Fruit fly (Drosophila melanogaster) whole organism, embryonic: ENCODE results near the gene CG4041.

Experiments
- Antp ChIP-seq: fragments of 200-800 bp; sonication (Bioruptor generic); optimal IDR thresholded peaks from 3 replicates; lab custom pipeline; 2016; ENCODE audit warnings: missing biosample characterization, missing genetic modification characterization
- Atf3 ChIP-seq: fragments of 200-800 bp; sonication (Bioruptor generic); optimal IDR thresholded peaks from 3 replicates; lab custom pipeline; 2016; ENCODE audit warnings: missing biosample characterization, missing genetic modification characterization
- Bteb2 ChIP-seq: fragments of 200-800 bp; sonication (Bioruptor generic); optimal IDR thresholded peaks from 2 replicates; lab custom pipeline; 2016; ENCODE audit warnings: missing biosample characterization, missing genetic modification characterization
- CG10462 ChIP-seq: fragments of 200-800 bp; sonication (Bioruptor generic); optimal IDR thresholded peaks from 2 replicates; lab custom pipeline; 2016; ENCODE audit warnings: missing biosample characterization, missing genetic modification characterization
- CG10654 ChIP-seq: fragments of 200-800 bp; sonication (Bioruptor generic); optimal IDR thresholded peaks from 2 replicates; lab custom pipeline; 2016; ENCODE audit warnings: missing biosample characterization, missing genetic modification characterization
- CG10959 ChIP-seq: fragments of 200-800 bp; sonication (Bioruptor generic); IDR thresholded peaks from 2 replicates; pipeline ENCODE4 v1.3.6; 2022; ENCODE audit warnings: missing biosample characterization, missing genetic modification characterization
- CG13775 ChIP-seq: fragments of 200-800 bp; sonication (Bioruptor generic); optimal IDR thresholded peaks from 3 replicates; lab custom pipeline; 2017; ENCODE audit warnings: missing biosample characterization, mild to moderate bottlenecking, missing genetic modification characterization
- CG15011 ChIP-seq: fragments of 200-800 bp; sonication (Bioruptor generic); optimal IDR thresholded peaks from 3 replicates; lab custom pipeline; 2018; ENCODE audit warnings: missing biosample characterization, mild to moderate bottlenecking, missing genetic modification characterization
- CG15269 ChIP-seq: fragments of 200-800 bp; sonication (Bioruptor generic); optimal IDR thresholded peaks from 2 replicates; lab custom pipeline; 2018; ENCODE audit warnings: missing biosample characterization, mild to moderate bottlenecking, missing genetic modification characterization, moderate library complexity
- CG15696 ChIP-seq: fragments of 200-800 bp; sonication (Bioruptor generic); optimal IDR thresholded peaks from 2 replicates; lab custom pipeline; 2019; ENCODE audit warnings: missing biosample characterization, mild to moderate bottlenecking, missing genetic modification characterization, moderate library complexity
- CG17186 ChIP-seq: fragments of 200-800 bp; sonication (Bioruptor generic); optimal IDR thresholded peaks from 3 replicates; lab custom pipeline; 2017; ENCODE audit warnings: missing biosample characterization, missing genetic modification reagents, missing genetic modification characterization
- CG17385 ChIP-seq: fragments of 200-800 bp; sonication (Bioruptor generic); optimal IDR thresholded peaks from 3 replicates; lab custom pipeline; 2018; ENCODE audit warnings: missing biosample characterization, mild to moderate bottlenecking, missing genetic modification characterization
- CG18011 ChIP-seq: fragments of 200-800 bp; sonication (Bioruptor generic); optimal IDR thresholded peaks from 2 replicates; lab custom pipeline; 2017; ENCODE audit warnings: missing biosample characterization, missing genetic modification characterization, mild to moderate bottlenecking, moderate library complexity, missing genotype
- CG5180 ChIP-seq: fragments of 200-800 bp; sonication (Bioruptor generic); optimal IDR thresholded peaks from 3 replicates; lab custom pipeline; 2017; ENCODE audit warnings: missing biosample characterization, missing genetic modification characterization, mild to moderate bottlenecking, moderate library complexity, missing genetic modification reagents
- CG8765 ChIP-seq: fragments of 200-800 bp; sonication (Bioruptor generic); IDR thresholded peaks from 2 replicates; pipeline ENCODE4 v1.3.6; 2022; ENCODE audit warnings: missing biosample characterization, missing genetic modification characterization
- Deaf1 ChIP-seq: fragments of 200-800 bp; optimal IDR thresholded peaks from 3 replicates; lab custom pipeline; 2019; ENCODE audit warnings: missing biosample characterization, mild to moderate bottlenecking, missing genetic modification characterization, moderate library complexity
- Dek ChIP-seq: fragments of 200-800 bp; sonication (Bioruptor generic); optimal IDR thresholded peaks from 3 replicates; lab custom pipeline; 2019; ENCODE audit warnings: missing biosample characterization, mild to moderate bottlenecking, missing genetic modification characterization, moderate library complexity
- Ets97D ChIP-seq: fragments of 200-800 bp; sonication (Bioruptor generic); optimal IDR thresholded peaks from 3 replicates; lab custom pipeline; 2016; ENCODE audit warnings: missing biosample characterization, missing genetic modification characterization
- GATAe ChIP-seq: fragments of 200-800 bp; sonication (Bioruptor generic); conservative IDR thresholded peaks from 2 replicates; pipeline ENCODE4 v1.3.6; 2022; ENCODE audit warnings: missing biosample characterization, missing genetic modification characterization
- HLHmδ ChIP-seq: fragments of 200-800 bp; sonication (Bioruptor generic); optimal IDR thresholded peaks from 2 replicates; lab custom pipeline; 2018; ENCODE audit warnings: missing biosample characterization, mild to moderate bottlenecking, missing genetic modification characterization, moderate library complexity
- Hr78 ChIP-seq, 2 experiments: fragments of 200-800 bp in 1 of 2; fragments of >200 bp in 1 of 2; sonication (Bioruptor generic) in 1 of 2; optimal IDR thresholded peaks; 2 replicates each; lab custom pipeline; 2017 to 2019; ENCODE audit warnings: missing biosample characterization in 2 of 2, missing genetic modification characterization in 2 of 2, mild to moderate bottlenecking in 1 of 2, moderate library complexity in 1 of 2
- Lhr ChIP-seq: fragments of 200-800 bp; sonication (Bioruptor generic); optimal IDR thresholded peaks from 3 replicates; lab custom pipeline; 2017; ENCODE audit warnings: mild to moderate bottlenecking, missing biosample characterization, missing genetic modification reagents, missing genetic modification characterization
- Lpt ChIP-seq: fragments of >200 bp; optimal IDR thresholded peaks from 2 replicates; lab custom pipeline; 2018; ENCODE audit warnings: missing biosample characterization, missing genetic modification characterization
- Mrtf ChIP-seq: fragments of 200-800 bp; sonication (Bioruptor generic); IDR thresholded peaks from 3 replicates; pipeline ENCODE4 v1.3.6; 2022; ENCODE audit warnings: missing biosample characterization, missing genetic modification characterization
- NC2β ChIP-seq: fragments of 200-800 bp; sonication (Bioruptor generic); optimal IDR thresholded peaks from 2 replicates; lab custom pipeline; 2016; ENCODE audit warnings: missing biosample characterization, missing genetic modification characterization
- Nf-YC ChIP-seq: fragments of 200-800 bp; optimal IDR thresholded peaks from 3 replicates; lab custom pipeline; 2019; ENCODE audit warnings: missing biosample characterization, mild to moderate bottlenecking, missing genetic modification characterization, moderate library complexity
- NfI ChIP-seq: fragments of 200-800 bp; sonication (Bioruptor generic); optimal IDR thresholded peaks from 3 replicates; lab custom pipeline; 2018; ENCODE audit warnings: missing biosample characterization, mild to moderate bottlenecking, missing genetic modification characterization, moderate library complexity
- Ptx1 ChIP-seq: fragments of 200-800 bp; sonication (Bioruptor generic); IDR thresholded peaks from 2 replicates; pipeline ENCODE4 v1.3.6; 2022; ENCODE audit warnings: missing biosample characterization, missing genetic modification characterization
- Tbp ChIP-seq: fragments of >200 bp; optimal IDR thresholded peaks from 2 replicates; lab custom pipeline; 2018; ENCODE audit warnings: missing biosample characterization, missing genetic modification characterization
- caup ChIP-seq: fragments of 200-800 bp; sonication (Bioruptor generic); optimal IDR thresholded peaks from 3 replicates; lab custom pipeline; 2017; ENCODE audit warnings: missing biosample characterization, mild to moderate bottlenecking, missing genetic modification characterization, moderate library complexity; ENCODE audit not compliant: severe bottlenecking
- eyg ChIP-seq: fragments of 200-800 bp; sonication (Bioruptor generic); optimal IDR thresholded peaks from 3 replicates; lab custom pipeline; 2016; ENCODE audit warnings: missing biosample characterization, missing genetic modification characterization
- fd3F ChIP-seq: fragments of 200-800 bp; sonication (Bioruptor generic); optimal IDR thresholded peaks from 2 replicates; lab custom pipeline; 2018; ENCODE audit warnings: missing biosample characterization, mild to moderate bottlenecking, missing genetic modification characterization, moderate library complexity
- gcm ChIP-seq: fragments of 200-800 bp; sonication (Bioruptor generic); optimal IDR thresholded peaks from 2 replicates; lab custom pipeline; 2019; ENCODE audit warnings: missing biosample characterization, mild to moderate bottlenecking, missing genetic modification characterization, moderate library complexity
- gsb-n ChIP-seq: fragments of 200-800 bp; sonication (Bioruptor generic); optimal IDR thresholded peaks from 3 replicates; lab custom pipeline; 2018; ENCODE audit warnings: missing biosample characterization, mild to moderate bottlenecking, missing genetic modification characterization
- h ChIP-seq: fragments of >200 bp; optimal IDR thresholded peaks from 2 replicates; lab custom pipeline; 2017
- hkb ChIP-seq, 2 experiments: fragments of 200-800 bp in 1 of 2; fragments of >200 bp in 1 of 2; sonication (Bioruptor generic) in 1 of 2; IDR thresholded peaks in 1 of 2; optimal IDR thresholded peaks in 1 of 2; 2 replicates each; pipeline versions ENCODE4 v1.3.6 to Lab custom; 2017 to 2022; ENCODE audit warnings: missing biosample characterization in 1 of 2, missing genetic modification characterization in 1 of 2
- lab ChIP-seq: fragments of 200-800 bp; sonication (Bioruptor generic); optimal IDR thresholded peaks from 3 replicates; lab custom pipeline; 2017; ENCODE audit warnings: missing biosample characterization, missing genetic modification characterization, mild to moderate bottlenecking, moderate library complexity, missing genetic modification reagents
- lola ChIP-seq, 3 experiments: fragments of >200 bp in 2 of 3; fragments of 200-800 bp in 1 of 3; sonication (Bioruptor generic) in 1 of 3; optimal IDR thresholded peaks; 2 replicates each; lab custom pipeline; 2017 to 2019; ENCODE audit warnings: missing biosample characterization in 3 of 3, missing genetic modification characterization in 3 of 3, mild to moderate bottlenecking in 1 of 3, moderate library complexity in 1 of 3
- lov ChIP-seq, 2 experiments: fragments of 200-800 bp in 1 of 2; fragments of >200 bp in 1 of 2; sonication (Bioruptor generic) in 1 of 2; IDR thresholded peaks in 1 of 2; optimal IDR thresholded peaks in 1 of 2; 2 replicates in 1 of 2; 3 replicates in 1 of 2; pipeline versions ENCODE4 v1.3.6 to Lab custom; 2017 to 2022; ENCODE audit warnings: missing biosample characterization in 1 of 2, missing genetic modification characterization in 1 of 2
- mld ChIP-seq: fragments of 200-800 bp; sonication (Bioruptor generic); IDR thresholded peaks from 3 replicates; pipeline ENCODE4 v1.3.6; 2022; ENCODE audit warnings: missing biosample characterization, missing genetic modification characterization; ENCODE audit not compliant: partially characterized antibody
- pan ChIP-seq, 4 experiments: fragments of >200 bp in 3 of 4; fragments of 200-800 bp in 1 of 4; sonication (Bioruptor generic) in 1 of 4; optimal IDR thresholded peaks in 3 of 4; IDR thresholded peaks in 1 of 4; 2 replicates each; pipeline versions ENCODE4 v1.3.6 to Lab custom; 2017 to 2022; ENCODE audit warnings: missing biosample characterization in 2 of 4, missing genetic modification characterization in 2 of 4, mixed read lengths in 1 of 4
- pnt ChIP-seq: fragments of 200-800 bp; sonication (Bioruptor generic); optimal IDR thresholded peaks from 3 replicates; lab custom pipeline; 2016; ENCODE audit warnings: missing biosample characterization, missing genetic modification characterization
- scrt ChIP-seq: fragments of 200-800 bp; sonication (Bioruptor generic); optimal IDR thresholded peaks from 2 replicates; lab custom pipeline; 2018; ENCODE audit warnings: missing biosample characterization, mild to moderate bottlenecking, missing genetic modification characterization, moderate library complexity
- sd ChIP-seq: fragments of 200-800 bp; sonication (Bioruptor generic); optimal IDR thresholded peaks from 3 replicates; lab custom pipeline; 2018; ENCODE audit warnings: missing biosample characterization, mild to moderate bottlenecking, missing genetic modification characterization, moderate library complexity
- sens-2 ChIP-seq: fragments of 200-800 bp; sonication (Bioruptor generic); IDR thresholded peaks from 2 replicates; pipeline ENCODE4 v1.3.6; 2022; ENCODE audit warnings: missing biosample characterization, missing genetic modification characterization

CG4041 gene

dm6 chrX:4919040-4919881 is 1.0 kb upstream of the CG4041 start (continued):
- TF ChIP-seq Hr78 (GFP tag; optimal IDR thresholded peaks at IDR 0.05; lab: Kevin White, UChicago) (peak in 1 of 2 experiments; percentile 66), CG10462 (GFP tag; lab: Kevin White, UChicago) (peak; percentile 51), lab (GFP tag; lab: Kevin White, UChicago) (peak; percentile 88), CG10959 (GFP tag; lab: Robert Waterston, UW) (peak; percentile 79), hkb (optimal IDR thresholded peaks at IDR 0.05; lab: Kevin White, UChicago) (no peak), hkb (GFP tag; IDR thresholded peaks at IDR 0.05; lab: Robert Waterston, UW) (peak; percentile 86), GATAe (GFP tag; lab: Robert Waterston, UW) (peak; percentile 34; the same call in 1 of the 2 replicates), CG8765 (GFP tag; lab: Robert Waterston, UW) (peak; percentile 41; the same call in 1 of the 2 replicates), Tbp (no peak), sd (peak; percentile 61), pnt (GFP tag; lab: Kevin White, UChicago) (peak; percentile 86), Mrtf (peak; percentile 91), CG18011 (GFP tag; lab: Kevin White, UChicago) (peak; percentile 9), sens-2 (GFP tag; lab: Robert Waterston, UW) (peak; percentile 67; the same call in 1 of the 2 replicates), Atf3 (peak; percentile 69), Ets97D (GFP tag; lab: Kevin White, UChicago) (peak; percentile 34), scrt (GFP tag; lab: Kevin White, UChicago) (peak; percentile 56), Lpt (GFP tag; lab: Kevin White, UChicago) (no peak), lov (optimal IDR thresholded peaks at IDR 0.05; lab: Kevin White, UChicago) (no peak), lov (GFP tag; IDR thresholded peaks at IDR 0.05; lab: Robert Waterston, UW) (peak; percentile 73; the same call in 1 of the 3 replicates), CG17385 (GFP tag; lab: Kevin White, UChicago) (peak; percentile 71), CG15269 (tag; lab: Kevin White, UChicago) (peak; percentile 93), gsb-n (tag; lab: Kevin White, UChicago) (peak; percentile 27), NC2β (GFP tag; lab: Kevin White, UChicago) (peak; percentile 53), eyg (peak; percentile 80), caup (peak; percentile 75), CG10654 (peak; percentile 66), Deaf1 (tag; lab: Kevin White, UChicago) (peak; percentile 25), Ptx1 (GFP tag; lab: Robert Waterston, UW) (peak; percentile 93), gcm (GFP tag; lab: Kevin White, UChicago) (peak; percentile 33), h (no peak), NfI (GFP tag; lab: Kevin White, UChicago) (peak; percentile 84), HLHmδ (GFP tag; lab: Kevin White, UChicago) (no peak), fd3F (peak; percentile 83), Antp (GFP tag; lab: Kevin White, UChicago) (peak; percentile 93), Dek (peak; percentile 70), CG13775 (GFP tag; lab: Kevin White, UChicago) (peak; percentile 55), Bteb2 (GFP tag; lab: Kevin White, UChicago) (peak; percentile 74), Nf-YC (peak; percentile 21), CG5180 (GFP tag; lab: Kevin White, UChicago) (peak; percentile 44), CG15011 (peak; percentile 27), CG15696 (tag; lab: Kevin White, UChicago) (peak; percentile 7), pan (optimal IDR thresholded peaks at IDR 0.05; lab: Kevin White, UChicago) (no peak), pan (GFP tag; optimal IDR thresholded peaks at IDR 0.05 in 1 of 2, IDR thresholded peaks at IDR 0.05 in 1 of 2) (peak in 1 of 2 experiments; percentile 92), Lhr (GFP tag; lab: Kevin White, UChicago) (no peak), lola (GFP tag; optimal IDR thresholded peaks at IDR 0.05; lab: Kevin White, UChicago) (peak in 1 of 3 experiments; percentile 21), mld (GFP tag; lab: Robert Waterston, UW) (no peak), CG17186 (GFP tag; lab: Kevin White, UChicago) (no peak)
